Fruit fly (Drosophila melanogaster): ENCODE results near the gene mnb.
A peak's percentile ranks its signal among the peaks of the same experiment; 100 is the strongest.

mnb gene

DNA sequence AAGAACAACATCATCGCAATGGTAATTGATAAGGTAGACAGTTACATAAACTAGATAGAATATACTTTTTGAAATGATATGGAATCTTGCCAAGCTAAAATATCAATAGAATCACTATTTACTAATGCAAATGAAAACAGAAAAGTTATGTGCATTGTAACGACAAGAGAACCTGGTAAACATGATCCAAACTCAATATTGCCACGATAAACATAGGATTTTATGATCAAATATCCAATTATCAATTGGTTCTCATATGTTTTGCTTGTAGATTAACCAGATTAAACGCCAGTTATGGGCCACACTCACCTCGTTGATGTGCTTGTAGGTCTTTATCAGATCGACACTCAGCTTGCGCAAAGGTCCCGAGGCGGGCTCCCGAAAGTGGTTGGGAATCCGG, 14.7 kb downstream of the mnb start (continued):
- no peak for TF ChIP-seq sens-2 (GFP tag; IDR thresholded peaks at IDR 0.05)
- TF ChIP-seq org-1 (GFP tag; optimal IDR thresholded peaks at IDR 0.05) = no peak
- TF ChIP-seq Xrp1 (GFP tag; IDR thresholded peaks at IDR 0.05) = 0 out of 2 replicates have a peak, but pooled peaks have one; percentile 12
- TF ChIP-seq sd (tag; optimal IDR thresholded peaks at IDR 0.05) = no peak
- TF ChIP-seq TFAM (GFP tag; optimal IDR thresholded peaks at IDR 0.05) = no peak
- no peak for TF ChIP-seq CG10959 (GFP tag; IDR thresholded peaks at IDR 0.05)
- no peak for TF ChIP-seq CG6791 (GFP tag; IDR thresholded peaks at IDR 0.05; ENCODE audit: partially characterized antibody)
- peak; percentile 80 for TF ChIP-seq sens (GFP tag)

DNA sequence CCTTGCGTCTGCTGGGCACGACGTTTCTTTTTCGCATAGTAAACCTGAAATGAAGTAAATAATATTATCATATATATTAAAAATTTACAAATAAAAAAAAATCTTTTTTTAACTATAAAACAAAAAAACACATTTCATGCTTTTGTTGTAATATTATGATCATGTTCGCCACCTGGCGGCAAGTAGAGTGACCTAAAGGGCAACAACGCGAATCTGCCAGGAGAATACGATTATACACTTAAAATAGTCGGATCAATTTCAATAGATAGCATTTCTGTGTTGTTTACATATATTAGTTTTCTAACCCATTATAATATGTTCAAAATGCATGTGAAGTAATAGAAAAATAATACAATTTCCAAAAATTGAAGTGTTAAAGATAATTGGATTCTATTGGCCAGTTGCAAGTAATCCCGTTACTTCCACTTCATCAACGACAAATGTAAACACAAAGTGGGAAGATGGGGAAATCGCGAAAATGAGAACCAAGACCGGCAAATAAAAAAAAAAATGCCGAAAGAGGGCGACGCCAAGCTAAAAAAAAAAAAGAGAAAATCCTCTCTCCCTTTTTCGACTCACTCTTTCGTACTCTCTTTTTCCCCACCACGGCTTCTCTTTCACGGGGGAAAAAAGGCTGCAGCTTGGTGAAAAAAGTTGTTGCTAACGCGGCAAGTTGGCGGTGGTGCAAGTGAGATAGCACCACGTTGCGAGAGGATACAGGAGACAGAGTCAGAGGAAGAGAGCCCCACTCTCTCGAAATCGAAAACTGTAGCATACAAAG, 16.2 kb downstream of the mnb start:
- TF ChIP-seq Trl (optimal IDR thresholded peaks at IDR 0.05) (peak; percentile 65 to 75), Trl (GFP tag; optimal IDR thresholded peaks at IDR 0.05) (no peak), nom (GFP tag; optimal IDR thresholded peaks at IDR 0.05) (peak; percentile 42), CG3163 (GFP tag; optimal IDR thresholded peaks at IDR 0.05) (peak; percentile 90), CG14965 (GFP tag; optimal IDR thresholded peaks at IDR 0.05; ENCODE audit: borderline replicate concordance) (peak; percentile 54), psq (GFP tag; optimal IDR thresholded peaks at IDR 0.05) (no peak), CG7786 (GFP tag; optimal IDR thresholded peaks at IDR 0.05) (no peak), CG10979 (tag; optimal IDR thresholded peaks at IDR 0.05) (peak; percentile 76), CG1832 (GFP tag; optimal IDR thresholded peaks at IDR 0.05) (peak; percentile 33), Drgx (GFP tag; IDR thresholded peaks at IDR 0.05) (peak; percentile 57), CTCF (GFP tag; optimal IDR thresholded peaks at IDR 0.05) (peak; percentile 81), CG8290 (GFP tag; optimal IDR thresholded peaks at IDR 0.05) (no peak), CG8290 (tag; optimal IDR thresholded peaks at IDR 0.05) (no peak), D19A (tag; optimal IDR thresholded peaks at IDR 0.05) (no peak), sqz (GFP tag; optimal IDR thresholded peaks at IDR 0.05) (peak; percentile 59)

DNA sequence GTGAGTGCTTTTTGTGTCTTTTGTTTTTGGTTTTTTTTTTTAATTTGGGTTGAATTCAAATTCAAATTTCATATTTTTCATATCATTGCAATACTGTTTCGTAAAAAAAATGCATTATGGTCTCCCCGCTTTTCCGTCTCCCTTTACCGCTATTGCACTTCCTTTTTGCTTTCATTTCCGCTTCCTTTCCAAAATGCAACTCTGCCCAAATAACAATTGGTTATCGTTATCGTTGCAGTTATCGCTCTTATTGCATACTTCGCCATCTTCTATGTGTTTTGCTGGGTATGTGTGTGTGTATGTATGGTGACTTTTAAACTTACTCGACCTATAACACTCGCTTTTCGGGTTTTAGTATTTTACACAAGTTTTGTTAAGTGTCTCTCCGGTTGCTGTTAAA, 21.9 kb downstream of the mnb start:
- TF ChIP-seq CG9727 (GFP tag; optimal IDR thresholded peaks at IDR 0.05) (peak; percentile 10), cg (GFP tag; optimal IDR thresholded peaks at IDR 0.05) (peak; percentile 1), bbx (GFP tag; IDR thresholded peaks at IDR 0.05; ENCODE audit: partially characterized antibody) (0 out of 2 replicates have a peak, but pooled peaks have one; percentile 21), CG31365 (tag; optimal IDR thresholded peaks at IDR 0.05) (no peak), CG2116 (GFP tag; optimal IDR thresholded peaks at IDR 0.05) (peak; percentile 91), sens (GFP tag) (peak; percentile 22), CG14710 (tag; optimal IDR thresholded peaks at IDR 0.05) (peak; percentile 18), CG17328 (GFP tag; IDR thresholded peaks at IDR 0.05) (0 out of 2 replicates have a peak, but pooled peaks have one; percentile 25), ind (GFP tag; optimal IDR thresholded peaks at IDR 0.05) (no peak), danr (GFP tag; IDR thresholded peaks at IDR 0.05) (no peak), CG12744 (GFP tag; optimal IDR thresholded peaks at IDR 0.05) (no peak), fd102C (GFP tag; optimal IDR thresholded peaks at IDR 0.05) (peak; percentile 71), hkb (optimal IDR thresholded peaks at IDR 0.05) (no peak), hkb (GFP tag; IDR thresholded peaks at IDR 0.05) (peak; percentile 30; the same call in 1 of the 2 replicates), Sox100B (GFP tag; optimal IDR thresholded peaks at IDR 0.05) (peak; percentile 18), CG17359 (tag; optimal IDR thresholded peaks at IDR 0.05) (peak; percentile 15), stwl (tag; optimal IDR thresholded peaks at IDR 0.05) (peak; percentile 85), CG7963 (GFP tag; IDR thresholded peaks at IDR 0.05; ENCODE audit: partially characterized antibody) (no peak), CG33557 (GFP tag; optimal IDR thresholded peaks at IDR 0.05) (peak; percentile 25), nom (GFP tag; optimal IDR thresholded peaks at IDR 0.05) (peak; percentile 22), CG17385 (GFP tag; optimal IDR thresholded peaks at IDR 0.05) (peak; percentile 6), ac (GFP tag; optimal IDR thresholded peaks at IDR 0.05) (no peak), HLH4C (GFP tag; IDR thresholded peaks at IDR 0.05; ENCODE audit: partially characterized antibody) (no peak), zen (tag; optimal IDR thresholded peaks at IDR 0.05) (peak; percentile 34), CG8290 (GFP tag; optimal IDR thresholded peaks at IDR 0.05) (peak; percentile 41), CG8290 (tag; optimal IDR thresholded peaks at IDR 0.05) (peak in 1 of 2 experiments; percentile 31), CG10267 (tag; optimal IDR thresholded peaks at IDR 0.05) (peak; percentile 18), CG7271 (tag; optimal IDR thresholded peaks at IDR 0.05) (peak; percentile 95), Elba2 (GFP tag; optimal IDR thresholded peaks at IDR 0.05) (peak; percentile 16)

All from whole organism, embryonic.